Worm (Caenorhabditis elegans) whole organism, midembryonic: ENCODE data around the gene F44D12.6.

ENCODE experiments used
- T22C8.4 ChIP-seq: fragments of 200-800 bp; sonication (Bioruptor generic); IDR thresholded peaks from 2 replicates; pipeline ENCODE4 v1.3.6; 2022; ENCODE audit warnings: missing genetic modification characterization, missing compliant biosample characterization
- cog-1 ChIP-seq: sonication (generic microtip); optimal IDR thresholded peaks from 2 replicates; lab custom pipeline; 2016; ENCODE audit warnings: missing genetic modification characterization, missing compliant biosample characterization
- flt-1 ChIP-seq: fragments of 200-800 bp; sonication (Bioruptor generic); IDR thresholded peaks from 2 replicates; pipeline ENCODE4 v1.3.6; 2022; ENCODE audit warnings: missing genetic modification characterization, missing compliant biosample characterization
- klf-2 ChIP-seq: fragments of 200-800 bp; sonication (Bioruptor generic); conservative IDR thresholded peaks from 2 replicates; pipeline ENCODE4 v1.3.6; 2022; ENCODE audit warnings: missing genetic modification reagents, missing genetic modification characterization, missing compliant biosample characterization
- med-1 ChIP-seq: sonication (generic microtip); optimal IDR thresholded peaks from 2 replicates; lab custom pipeline; 2017; ENCODE audit warnings: missing genetic modification characterization, mild to moderate bottlenecking, missing compliant biosample characterization, antibody characterized with exemption, missing genetic modification reagents; ENCODE audit not compliant: insufficient read depth
- ref-1 ChIP-seq: fragments of 200-800 bp; sonication (Bioruptor generic); conservative IDR thresholded peaks from 2 replicates; pipeline ENCODE4 v1.3.6; 2022; ENCODE audit warnings: missing genetic modification reagents, missing genetic modification characterization, missing compliant biosample characterization
- tab-1 ChIP-seq: fragments of 200-800 bp; sonication (Bioruptor generic); IDR thresholded peaks from 2 replicates; pipeline ENCODE4 v1.3.6; 2022; ENCODE audit warnings: missing genetic modification characterization, missing compliant biosample characterization
- ztf-23 ChIP-seq: fragments of 200-800 bp; sonication (Bioruptor generic); IDR thresholded peaks from 2 replicates; pipeline ENCODE4 v1.3.6; 2022; ENCODE audit warnings: missing genetic modification reagents, missing genetic modification characterization, missing compliant biosample characterization
- ztf-29 ChIP-seq: fragments of 200-800 bp; sonication (Bioruptor generic); IDR thresholded peaks from 2 replicates; pipeline ENCODE4 v1.3.6; 2022; ENCODE audit warnings: missing genetic modification reagents, missing genetic modification characterization, missing compliant biosample characterization

Gene F44D12.6

ce11 chrIV:10040803-10041202, 7.7 kb downstream of the F44D12.6 start, which contains the start of gene dhs-31:
dhs-31 (minus strand) TSS chrIV:10040903.
- TF ChIP-seq klf-2 (GFP tag; lab: Robert Waterston, UW), result no peak
- no peak for TF ChIP-seq ztf-29
- no peak for TF ChIP-seq med-1
- TF ChIP-seq flt-1 (GFP tag; lab: Robert Waterston, UW), result no peak

- TF ChIP-seq ztf-29, result no peak
- no peak for TF ChIP-seq ref-1 (GFP tag; lab: Robert Waterston, UW)
- TF ChIP-seq T22C8.4, result no peak
- TF ChIP-seq tab-1 (GFP tag; lab: Robert Waterston, UW), result no peak
- no peak for TF ChIP-seq ztf-23 (GFP tag; lab: Robert Waterston, UW)
- TF ChIP-seq klf-2 (GFP tag; lab: Robert Waterston, UW), result no peak
- TF ChIP-seq flt-1 (GFP tag; lab: Robert Waterston, UW), result no peak
- TF ChIP-seq cog-1, result no peak
- TF ChIP-seq med-1, result no peak
Measured at ce11 chrIV:10042881-10043280, 9.7 kb downstream of the F44D12.6 start, which contains the start of gene frk-1. frk-1 (plus strand) TSS chrIV:10043181.

- no peak for TF ChIP-seq cog-1
- no peak for TF ChIP-seq med-1
- no peak for TF ChIP-seq ztf-29
- no peak for TF ChIP-seq flt-1 (GFP tag; lab: Robert Waterston, UW)
- no peak for TF ChIP-seq tab-1 (GFP tag; lab: Robert Waterston, UW)
- no peak for TF ChIP-seq klf-2 (GFP tag; lab: Robert Waterston, UW)
- TF ChIP-seq ref-1 (GFP tag; lab: Robert Waterston, UW), result no peak
- TF ChIP-seq ztf-23 (GFP tag; lab: Robert Waterston, UW), result no peak
- no peak for TF ChIP-seq T22C8.4
Measured at ce11 chrIV:10046005-10046404, 12.9 kb downstream of the F44D12.6 start.

ce11 chrIV:10047108-10047507, 14.0 kb downstream of the F44D12.6 start, which contains the start of gene T04B2.3:
T04B2.3 (plus strand) TSS chrIV:10047408.
- TF ChIP-seq med-1, result no peak
- no peak for TF ChIP-seq ref-1 (GFP tag; lab: Robert Waterston, UW)
- TF ChIP-seq ztf-23 (GFP tag; lab: Robert Waterston, UW), result no peak
- TF ChIP-seq tab-1 (GFP tag; lab: Robert Waterston, UW), result no peak
- TF ChIP-seq T22C8.4, result no peak
- no peak for TF ChIP-seq flt-1 (GFP tag; lab: Robert Waterston, UW)
- no peak for TF ChIP-seq ztf-29
- TF ChIP-seq cog-1, result no peak
- no peak for TF ChIP-seq klf-2 (GFP tag; lab: Robert Waterston, UW)

ce11 chrIV:10048268-10048667, 15.1 kb downstream of the F44D12.6 start:
- TF ChIP-seq cog-1 (no peak), T22C8.4 (no peak), klf-2 (GFP tag; lab: Robert Waterston, UW) (no peak), flt-1 (GFP tag; lab: Robert Waterston, UW) (no peak), tab-1 (GFP tag; lab: Robert Waterston, UW) (no peak), ref-1 (GFP tag; lab: Robert Waterston, UW) (no peak), ztf-23 (GFP tag; lab: Robert Waterston, UW) (no peak), med-1 (no peak), ztf-29 (no peak)

ce11 chrIV:10051088-10051487, 17.9 kb downstream of the F44D12.6 start, which contains the start of gene T04B2.8:
T04B2.8 (minus strand) TSS chrIV:10051188.
- TF ChIP-seq flt-1 (GFP tag; lab: Robert Waterston, UW) (no peak), klf-2 (GFP tag; lab: Robert Waterston, UW) (no peak), ztf-23 (GFP tag; lab: Robert Waterston, UW) (no peak), cog-1 (no peak), ref-1 (GFP tag; lab: Robert Waterston, UW) (no peak), med-1 (no peak), T22C8.4 (no peak), tab-1 (GFP tag; lab: Robert Waterston, UW) (no peak), ztf-29 (no peak)

- TF ChIP-seq cog-1, result no peak
- no peak for TF ChIP-seq flt-1 (GFP tag; lab: Robert Waterston, UW)
- TF ChIP-seq ref-1 (GFP tag; lab: Robert Waterston, UW), result no peak
- no peak for TF ChIP-seq tab-1 (GFP tag; lab: Robert Waterston, UW)
- TF ChIP-seq T22C8.4, result no peak
- no peak for TF ChIP-seq klf-2 (GFP tag; lab: Robert Waterston, UW)
- TF ChIP-seq ztf-29, result no peak
- TF ChIP-seq med-1, result no peak
- TF ChIP-seq ztf-23 (GFP tag; lab: Robert Waterston, UW), result no peak
Measured at ce11 chrIV:10053550-10053949, 20.4 kb downstream of the F44D12.6 start, which contains the start of gene srv-12. srv-12 (minus strand) TSS chrIV:10053650.

- TF ChIP-seq ztf-23 (GFP tag; lab: Robert Waterston, UW) (no peak), klf-2 (GFP tag; lab: Robert Waterston, UW) (no peak), flt-1 (GFP tag; lab: Robert Waterston, UW) (no peak), T22C8.4 (no peak), cog-1 (no peak), ref-1 (GFP tag; lab: Robert Waterston, UW) (no peak)
Measured at ce11 chrIV:10056138-10056537, 23.0 kb downstream of the F44D12.6 start, which contains the start of gene T04B2.7. T04B2.7 (minus strand) TSS chrIV:10056238.

- TF ChIP-seq T22C8.4 (no peak), ztf-29 (no peak), cog-1 (no peak), ref-1 (GFP tag; lab: Robert Waterston, UW) (no peak), med-1 (no peak), flt-1 (GFP tag; lab: Robert Waterston, UW) (no peak), klf-2 (GFP tag; lab: Robert Waterston, UW) (no peak), ztf-23 (GFP tag; lab: Robert Waterston, UW) (no peak), tab-1 (GFP tag; lab: Robert Waterston, UW) (no peak)
Measured at ce11 chrIV:10059175-10059574, 26.0 kb downstream of the F44D12.6 start.

- no peak for TF ChIP-seq ztf-29
- no peak for TF ChIP-seq klf-2 (GFP tag; lab: Robert Waterston, UW)
- no peak for TF ChIP-seq flt-1 (GFP tag; lab: Robert Waterston, UW)
- no peak for TF ChIP-seq tab-1 (GFP tag; lab: Robert Waterston, UW)
- no peak for TF ChIP-seq T22C8.4
- no peak for TF ChIP-seq ztf-23 (GFP tag; lab: Robert Waterston, UW)
- no peak for TF ChIP-seq ref-1 (GFP tag; lab: Robert Waterston, UW)
- TF ChIP-seq cog-1, result no peak
- no peak for TF ChIP-seq med-1
Measured at ce11 chrIV:10060795-10061194, 27.6 kb downstream of the F44D12.6 start.
